Worm (Caenorhabditis elegans): ENCODE data around the gene gst-15.

Gene gst-15

ce11 chrII:13600904-13601303 is 12.1 kb downstream of the gst-15 start, which contains the start of gene csp-1:
TSS of gene csp-1 (plus strand) at chrII:13601204.
- TF ChIP-seq efl-1 (optimal IDR thresholded peaks at IDR 0.05): no peak
- peak in 1 of 2 experiments; percentile 80 for TF ChIP-seq efl-1 (GFP tag; optimal IDR thresholded peaks at IDR 0.05 in 1 of 2)
- peak; percentile 29 for TF ChIP-seq nhr-85 (tag)
- TF ChIP-seq irx-1 (tag; optimal IDR thresholded peaks at IDR 0.05): no peak

DNA sequence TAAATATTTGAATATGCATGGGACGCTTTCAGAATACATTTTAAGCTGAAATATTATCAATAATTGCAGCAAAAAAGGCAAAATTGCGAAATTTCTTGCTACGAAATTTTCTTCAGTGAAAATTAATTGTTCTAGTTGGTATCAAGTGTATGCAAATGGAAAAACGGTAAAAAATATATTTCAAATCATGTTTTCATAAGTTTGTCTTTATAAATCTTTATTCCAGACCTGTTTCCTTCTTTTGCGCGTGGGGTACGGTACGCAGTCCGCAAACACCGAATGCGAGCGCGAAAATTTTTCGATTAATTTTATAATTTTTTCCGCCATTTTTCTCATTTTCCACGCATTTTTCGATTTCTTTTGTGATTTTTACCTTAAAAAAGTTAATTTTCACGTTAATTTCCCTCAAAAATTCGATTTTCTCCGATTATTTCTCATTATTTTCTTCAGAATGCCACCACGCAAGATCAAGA is 16.5 kb downstream of the gst-15 start, which contains the start of the genes fbxc-23 and csc-1:
Gene fbxc-23, minus strand, starts transcription at position 51 of the 473 bp plus-strand sequence.
Gene csc-1, plus strand, starts transcription at position 451 of the 473 bp plus-strand sequence.
- TF ChIP-seq hpl-2 (GFP tag; optimal IDR thresholded peaks at IDR 0.05): no peak
- peak; percentile 91 to 96 (median 93) for TF ChIP-seq dpl-1 (GFP tag; optimal IDR thresholded peaks at IDR 0.05)
- TF ChIP-seq skn-1 (tag; optimal IDR thresholded peaks at IDR 0.05): no peak
- TF ChIP-seq dsc-1 (tag; optimal IDR thresholded peaks at IDR 0.05): peak; percentile 33
- peak; percentile 45 for TF ChIP-seq tbx-2 (tag; optimal IDR thresholded peaks at IDR 0.05)
- TF ChIP-seq elt-3 (tag; optimal IDR thresholded peaks at IDR 0.05): peak in 1 of 6 experiments; percentile 67
- peak; percentile 43 for TF ChIP-seq lin-14 (GFP tag; optimal IDR thresholded peaks at IDR 0.05)
- TF ChIP-seq irx-1 (tag; optimal IDR thresholded peaks at IDR 0.05): peak; percentile 53
- peak; percentile 92 for TF ChIP-seq F16B12.6 (tag; optimal IDR thresholded peaks at IDR 0.05)
- peak; percentile 20 to 42 (median 28) for TF ChIP-seq ceh-82 (tag; optimal IDR thresholded peaks at IDR 0.05)
- peak; percentile 97 to 99 for TF ChIP-seq lsy-2 (tag; optimal IDR thresholded peaks at IDR 0.05)
- peak; percentile 20 for TF ChIP-seq fkh-4 (tag; optimal IDR thresholded peaks at IDR 0.05; ENCODE audit: borderline replicate concordance)
- no peak for TF ChIP-seq ces-1 (GFP tag; optimal IDR thresholded peaks at IDR 0.05)
- TF ChIP-seq unc-86 (tag; optimal IDR thresholded peaks at IDR 0.05): no peak
- peak; percentile 73 for TF ChIP-seq snu-23 (GFP tag; optimal IDR thresholded peaks at IDR 0.05)
- peak; percentile 61 for TF ChIP-seq nhr-71 (tag; optimal IDR thresholded peaks at IDR 0.05)
- TF ChIP-seq ama-1 (optimal IDR thresholded peaks at IDR 0.05): no peak
- peak; percentile 25 for TF ChIP-seq fkh-8 (tag; optimal IDR thresholded peaks at IDR 0.05)
- TF ChIP-seq nhr-19 (GFP tag; conservative IDR thresholded peaks at IDR 0.05): peak; percentile 48
- TF ChIP-seq snpc-4 (tag; optimal IDR thresholded peaks at IDR 0.05): peak; percentile 60
- TF ChIP-seq C34B4.2 (tag; optimal IDR thresholded peaks at IDR 0.05): no peak
- peak; percentile 75 for TF ChIP-seq mep-1 (tag; optimal IDR thresholded peaks at IDR 0.05)
- no peak; the same call in 1 of the 2 replicates for TF ChIP-seq isw-1 (GFP tag; IDR thresholded peaks at IDR 0.05)
- TF ChIP-seq nhr-47 (tag; optimal IDR thresholded peaks at IDR 0.05): peak; percentile 51
- peak; percentile 60 for TF ChIP-seq nhr-20 (tag; optimal IDR thresholded peaks at IDR 0.05)
- TF ChIP-seq efl-1 (optimal IDR thresholded peaks at IDR 0.05): peak; percentile 93 to 96
- peak; percentile 95 to 99 for TF ChIP-seq efl-1 (GFP tag; optimal IDR thresholded peaks at IDR 0.05 in 1 of 2)
- TF ChIP-seq rnt-1 (tag; optimal IDR thresholded peaks at IDR 0.05): peak; percentile 36
- no peak for TF ChIP-seq ceh-88 (GFP tag; IDR thresholded peaks at IDR 0.05)
- peak; percentile 34 for TF ChIP-seq nhr-85 (tag)
- peak; percentile 76 for TF ChIP-seq blmp-1 (tag; optimal IDR thresholded peaks at IDR 0.05)
- peak in 1 of 2 experiments; percentile 41 for TF ChIP-seq mdl-1 (tag; optimal IDR thresholded peaks at IDR 0.05)
- peak; percentile 21 for TF ChIP-seq nhr-77 (tag; optimal IDR thresholded peaks at IDR 0.05)
- peak; percentile 89 to 95 for TF ChIP-seq lin-35 (GFP tag; optimal IDR thresholded peaks at IDR 0.05)
- no peak for TF ChIP-seq pax-3 (tag; optimal IDR thresholded peaks at IDR 0.05)
- peak; percentile 39 for TF ChIP-seq xbp-1 (tag; optimal IDR thresholded peaks at IDR 0.05)
- TF ChIP-seq swsn-7 (tag; optimal IDR thresholded peaks at IDR 0.05): peak; percentile 48
- peak; percentile 52 for TF ChIP-seq unc-130 (tag; optimal IDR thresholded peaks at IDR 0.05)
- peak; percentile 59 for TF ChIP-seq C16A3.4 (tag; optimal IDR thresholded peaks at IDR 0.05)
- peak; percentile 48; the same call in 1 of the 2 replicates for TF ChIP-seq grh-1 (GFP tag; IDR thresholded peaks at IDR 0.05)

ce11 chrII:13595279-13595678 is 17.7 kb downstream of the gst-15 start:
- TF ChIP-seq lir-3 (tag; optimal IDR thresholded peaks at IDR 0.05; ENCODE audit: poor library complexity) (no peak), sptf-1 (tag; optimal IDR thresholded peaks at IDR 0.05) (no peak), vab-15 (tag; optimal IDR thresholded peaks at IDR 0.05) (no peak), swsn-7 (tag; optimal IDR thresholded peaks at IDR 0.05) (no peak), lsy-2 (tag; optimal IDR thresholded peaks at IDR 0.05) (no peak), mdl-1 (tag; optimal IDR thresholded peaks at IDR 0.05) (no peak), lin-39 (tag; optimal IDR thresholded peaks at IDR 0.05) (no peak), blmp-1 (tag; optimal IDR thresholded peaks at IDR 0.05) (no peak), nhr-76 (tag; optimal IDR thresholded peaks at IDR 0.05) (no peak), efl-1 (optimal IDR thresholded peaks at IDR 0.05) (no peak), efl-1 (GFP tag; optimal IDR thresholded peaks at IDR 0.05 in 1 of 2) (no peak), ces-1 (GFP tag; optimal IDR thresholded peaks at IDR 0.05) (no peak), dpl-1 (GFP tag; optimal IDR thresholded peaks at IDR 0.05) (no peak), snpc-4 (tag; optimal IDR thresholded peaks at IDR 0.05) (no peak), nhr-90 (tag; optimal IDR thresholded peaks at IDR 0.05; ENCODE audit: poor library complexity) (no peak), isw-1 (GFP tag; IDR thresholded peaks at IDR 0.05) (no peak), hpl-2 (GFP tag; optimal IDR thresholded peaks at IDR 0.05) (no peak)
